Worm (Caenorhabditis elegans) whole organism, late embryonic: ENCODE measurements around the gene B0024.4.

Source experiments
- ama-1 ChIP-seq: fragments of 150-350 bp; optimal IDR thresholded peaks from 2 replicates; lab custom pipeline; 2014
- ceh-45 ChIP-seq: fragments of 200-800 bp; sonication (Bioruptor generic); IDR thresholded peaks from 2 replicates; pipeline ENCODE4 v1.3.6; 2022; ENCODE audit warnings: missing genetic modification reagents, missing genetic modification characterization, missing compliant biosample characterization
- hlh-15 ChIP-seq: sonication (generic microtip); optimal IDR thresholded peaks from 2 replicates; lab custom pipeline; 2016; ENCODE audit warnings: missing genetic modification characterization, missing compliant biosample characterization
- pag-3 ChIP-seq: sonication (generic microtip); optimal IDR thresholded peaks from 2 replicates; lab custom pipeline; 2016; ENCODE audit warnings: missing compliant biosample characterization, missing genetic modification characterization, borderline replicate concordance
- sdc-2 ChIP-seq: sonication (generic microtip); optimal IDR thresholded peaks from 2 replicates; lab custom pipeline; 2016; ENCODE audit warnings: missing genotype, missing genetic modification characterization, missing compliant biosample characterization
- sox-4 ChIP-seq: sonication (generic microtip); optimal IDR thresholded peaks from 2 replicates; lab custom pipeline; 2017; ENCODE audit warnings: mild to moderate bottlenecking, missing genetic modification characterization, inconsistent platforms, missing compliant biosample characterization
- syd-9 ChIP-seq: sonication (generic microtip); optimal IDR thresholded peaks from 2 replicates; lab custom pipeline; 2016; ENCODE audit warnings: mild to moderate bottlenecking, missing genetic modification characterization, moderate library complexity, missing compliant biosample characterization

DNA sequence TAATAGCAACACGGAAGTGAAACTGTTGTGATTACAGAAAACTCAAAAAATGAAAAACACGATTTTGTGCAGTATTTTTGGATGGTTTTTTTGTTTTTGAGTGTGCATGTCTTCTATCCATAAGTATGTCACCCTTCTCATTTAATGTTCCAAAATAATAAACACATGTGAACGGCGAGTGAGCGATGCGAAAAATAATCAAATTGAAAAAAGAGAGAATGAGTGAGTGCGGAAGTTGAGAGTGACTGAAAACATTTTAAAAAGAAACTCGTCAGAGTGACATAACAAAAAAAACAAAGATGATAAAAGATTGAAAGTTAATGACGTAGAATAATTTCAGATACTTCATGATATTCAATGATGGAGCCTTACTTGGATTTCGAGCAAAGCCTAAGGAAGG is 47.7 kb upstream of the B0024.4 start:
- TF ChIP-seq sdc-2 (tag; lab: Kevin White, UChicago) (no peak), pag-3 (no peak), ceh-45 (GFP tag; lab: Robert Waterston, UW) (no peak), sox-4 (no peak), hlh-15 (tag; lab: Kevin White, UChicago) (no peak), syd-9 (tag; lab: Kevin White, UChicago) (no peak), ama-1 (lab: Kevin White, UChicago) (no peak)
